Worm (Caenorhabditis elegans): ENCODE results near the gene unc-60.

unc-60 gene

DNA sequence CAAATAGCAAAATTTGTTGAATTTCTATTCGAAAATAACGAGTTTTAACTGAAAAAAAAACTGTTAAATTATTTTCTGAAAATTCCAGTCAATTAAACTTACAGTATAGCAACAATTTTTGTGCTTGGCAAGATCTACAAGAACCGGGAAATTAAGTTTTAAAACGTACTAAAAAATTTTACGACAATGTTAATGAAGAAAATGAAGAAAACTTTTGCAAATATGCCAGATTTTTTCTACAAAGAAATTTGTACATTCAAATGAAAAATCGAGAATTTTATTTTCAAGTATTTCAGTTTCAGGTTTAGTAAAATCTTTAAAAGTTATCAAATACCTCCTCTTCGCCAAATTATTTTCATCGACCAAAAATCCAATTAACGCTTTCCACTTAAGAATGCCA, 32.8 kb upstream of the unc-60 start, which contains the start of gene cnc-11 (continued):
- TF ChIP-seq mxl-1 (tag; optimal IDR thresholded peaks at IDR 0.05) (no peak), dpl-1 (GFP tag; optimal IDR thresholded peaks at IDR 0.05) (no peak), cebp-2 (GFP tag; IDR thresholded peaks at IDR 0.05) (no peak), ztf-26 (tag; optimal IDR thresholded peaks at IDR 0.05) (no peak), ceh-27 (GFP tag; optimal IDR thresholded peaks at IDR 0.05) (no peak)

DNA sequence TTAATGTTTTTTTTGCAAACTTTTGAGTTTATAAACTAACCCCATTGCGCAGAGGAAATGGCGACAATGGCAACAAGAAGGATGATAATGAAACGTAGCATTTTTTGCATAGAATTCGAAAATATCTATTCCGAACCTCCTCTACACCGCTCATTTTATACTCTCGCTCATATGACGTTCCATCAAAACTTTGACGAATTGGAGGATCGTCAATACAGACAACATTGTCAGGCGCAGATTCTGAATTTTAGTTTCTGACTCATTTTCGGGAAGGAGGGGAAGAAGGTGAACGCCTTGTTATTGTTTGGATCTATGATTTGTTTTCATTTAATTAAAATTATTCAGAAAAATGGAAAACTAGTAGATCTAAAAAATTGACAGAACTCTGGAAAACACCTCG, 30.7 kb upstream of the unc-60 start, which contains the start of gene cnc-1:
TSS of gene cnc-1 (minus strand) at position 101 of the 400 bp plus-strand sequence.
- TF ChIP-seq snpc-4 (GFP tag; optimal IDR thresholded peaks at IDR 0.05): no peak
- no peak for TF ChIP-seq snpc-4 (tag; optimal IDR thresholded peaks at IDR 0.05)
- no peak for TF ChIP-seq dpff-1 (tag; optimal IDR thresholded peaks at IDR 0.05)
- TF ChIP-seq F10E7.11 (tag; optimal IDR thresholded peaks at IDR 0.05): no peak
- TF ChIP-seq mes-4 (tag; optimal IDR thresholded peaks at IDR 0.05): no peak
- TF ChIP-seq F52B5.7 (tag; optimal IDR thresholded peaks at IDR 0.05): no peak
- TF ChIP-seq Y79H2A.3 (GFP tag; conservative IDR thresholded peaks at IDR 0.05): no peak
- no peak for TF ChIP-seq K12H6.12 (tag; optimal IDR thresholded peaks at IDR 0.05)

DNA sequence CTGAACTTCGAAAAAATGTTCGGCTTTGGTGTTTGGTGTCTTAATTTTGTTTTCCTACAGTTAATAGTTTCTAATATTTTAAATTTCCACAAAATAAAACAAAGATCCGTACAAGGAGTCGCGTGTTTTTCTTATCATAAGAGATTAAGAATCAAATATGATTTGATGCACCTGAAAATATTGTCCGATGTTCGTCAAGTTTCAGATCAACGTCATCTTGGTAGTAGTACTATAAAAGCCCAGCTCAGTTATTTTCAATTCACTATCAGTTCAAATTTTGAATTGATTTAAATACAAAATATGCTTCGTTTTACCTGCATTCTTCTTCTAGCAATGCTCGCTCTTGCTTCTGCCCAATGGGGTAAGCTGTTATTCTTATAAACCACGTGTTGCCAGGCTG, 29.8 kb upstream of the unc-60 start, which contains the start of gene cnc-5:
TSS of gene cnc-5 (plus strand) at position 301 of the 400 bp plus-strand sequence.
- no peak for TF ChIP-seq C17E4.6 (GFP tag; IDR thresholded peaks at IDR 0.05)
- TF ChIP-seq Y53F4B.3 (GFP tag; IDR thresholded peaks at IDR 0.05): no peak
- no peak for TF ChIP-seq egrh-3 (GFP tag; IDR thresholded peaks at IDR 0.05)
- no peak for TF ChIP-seq F22D6.2 (tag; optimal IDR thresholded peaks at IDR 0.05)
- TF ChIP-seq let-607 (tag; optimal IDR thresholded peaks at IDR 0.05): no peak
- TF ChIP-seq efl-1 (GFP tag; optimal IDR thresholded peaks at IDR 0.05): no peak
- no peak for TF ChIP-seq rec-8 (tag; optimal IDR thresholded peaks at IDR 0.05)
- no peak for TF ChIP-seq die-1 (tag; optimal IDR thresholded peaks at IDR 0.05)
- no peak for TF ChIP-seq snpc-4 (GFP tag; optimal IDR thresholded peaks at IDR 0.05)
- TF ChIP-seq snpc-4 (tag; optimal IDR thresholded peaks at IDR 0.05): no peak
- no peak for TF ChIP-seq attf-5 (GFP tag; optimal IDR thresholded peaks at IDR 0.05)
- no peak for TF ChIP-seq atf-7 (tag; optimal IDR thresholded peaks at IDR 0.05)
- no peak for TF ChIP-seq ztf-22 (GFP tag; optimal IDR thresholded peaks at IDR 0.05)
- TF ChIP-seq F49E8.2 (tag; optimal IDR thresholded peaks at IDR 0.05; ENCODE audit: insufficient read depth): no peak
- no peak for TF ChIP-seq athp-1 (tag; optimal IDR thresholded peaks at IDR 0.05)
- TF ChIP-seq attf-6 (GFP tag; IDR thresholded peaks at IDR 0.05): no peak

DNA sequence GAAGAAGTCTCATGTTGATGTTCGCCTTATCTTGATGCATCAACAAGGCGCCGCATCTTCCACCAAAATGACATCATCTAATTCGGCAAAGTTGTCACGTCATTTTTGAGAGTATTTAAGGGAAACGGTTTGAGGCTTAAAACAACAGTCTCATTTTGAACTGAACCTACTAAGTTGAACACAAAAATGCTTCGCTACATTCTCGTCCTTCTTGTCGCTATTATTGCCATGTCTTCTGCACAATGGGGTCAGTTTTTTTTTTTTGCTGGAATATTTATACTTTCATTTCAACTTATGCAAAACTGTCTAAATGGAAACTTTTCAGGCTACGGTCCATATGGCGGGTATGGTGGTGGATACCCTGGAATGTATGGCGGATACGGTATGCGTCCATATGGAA, 27.8 kb upstream of the unc-60 start, which contains the start of gene cnc-4:
TSS of gene cnc-4 (plus strand) at position 117 of the 400 bp plus-strand sequence.
- no peak for TF ChIP-seq mes-4 (tag; optimal IDR thresholded peaks at IDR 0.05)
- TF ChIP-seq madf-6 (GFP tag; IDR thresholded peaks at IDR 0.05): no peak
- no peak for TF ChIP-seq D2030.7 (GFP tag; IDR thresholded peaks at IDR 0.05)
- no peak for TF ChIP-seq lin-35 (GFP tag; optimal IDR thresholded peaks at IDR 0.05)
- no peak for TF ChIP-seq hrde-1 (tag; optimal IDR thresholded peaks at IDR 0.05; ENCODE audit: borderline replicate concordance)
- no peak for TF ChIP-seq bed-1 (GFP tag; IDR thresholded peaks at IDR 0.05)
- no peak for TF ChIP-seq aptf-2 (GFP tag; conservative IDR thresholded peaks at IDR 0.05)
- TF ChIP-seq tbx-9 (tag; optimal IDR thresholded peaks at IDR 0.05; ENCODE audit: borderline replicate concordance): no peak
- no peak for TF ChIP-seq B0336.3 (GFP tag; IDR thresholded peaks at IDR 0.05)
- no peak for TF ChIP-seq sdz-38 (tag; optimal IDR thresholded peaks at IDR 0.05)
- no peak for TF ChIP-seq F57A8.1 (GFP tag; optimal IDR thresholded peaks at IDR 0.05)
- no peak for TF ChIP-seq attf-3 (GFP tag; conservative IDR thresholded peaks at IDR 0.05)

Measured in whole organism, young adult.